Fruit fly (Drosophila melanogaster) whole organism, embryonic: ENCODE results near the gene fusl.

ENCODE experiments used
- CG10147 ChIP-seq: fragments of 200-800 bp; sonication (Bioruptor generic); optimal IDR thresholded peaks from 2 replicates; lab custom pipeline; 2019; ENCODE audit warnings: missing biosample characterization, mild to moderate bottlenecking, missing genetic modification characterization, moderate library complexity
- CG10267 ChIP-seq: fragments of 200-800 bp; sonication (Bioruptor generic); optimal IDR thresholded peaks from 2 replicates; lab custom pipeline; 2018; ENCODE audit warnings: missing biosample characterization, mild to moderate bottlenecking, missing genetic modification characterization, moderate library complexity
- CG12155 ChIP-seq: fragments of 200-800 bp; sonication (Bioruptor generic); optimal IDR thresholded peaks from 3 replicates; lab custom pipeline; 2016; ENCODE audit warnings: missing biosample characterization, missing genetic modification characterization
- CG12659 ChIP-seq: fragments of 200-800 bp; sonication (Bioruptor generic); optimal IDR thresholded peaks from 3 replicates; lab custom pipeline; 2017; ENCODE audit warnings: mild to moderate bottlenecking, missing biosample characterization, missing genetic modification reagents, missing genetic modification characterization
- CG12942 ChIP-seq: fragments of 200-800 bp; sonication (Bioruptor generic); optimal IDR thresholded peaks from 3 replicates; lab custom pipeline; 2016; ENCODE audit warnings: missing biosample characterization, missing genetic modification characterization
- CG13775 ChIP-seq: fragments of 200-800 bp; sonication (Bioruptor generic); optimal IDR thresholded peaks from 3 replicates; lab custom pipeline; 2017; ENCODE audit warnings: missing biosample characterization, mild to moderate bottlenecking, missing genetic modification characterization
- CG13894 ChIP-seq: fragments of 200-800 bp; sonication (Bioruptor generic); optimal IDR thresholded peaks from 3 replicates; lab custom pipeline; 2018; ENCODE audit warnings: missing biosample characterization, mild to moderate bottlenecking, missing genetic modification characterization, moderate library complexity
- CG14050 ChIP-seq: fragments of 200-800 bp; sonication (Bioruptor generic); IDR thresholded peaks from 3 replicates; pipeline ENCODE4 v1.3.6; 2022; ENCODE audit warnings: missing biosample characterization, missing genetic modification characterization
- CG15514 ChIP-seq: fragments of 200-800 bp; sonication (Bioruptor generic); optimal IDR thresholded peaks from 3 replicates; lab custom pipeline; 2017; ENCODE audit warnings: missing biosample characterization, missing genetic modification characterization, mild to moderate bottlenecking, moderate library complexity, missing genetic modification reagents
- CG18011 ChIP-seq: fragments of 200-800 bp; sonication (Bioruptor generic); optimal IDR thresholded peaks from 2 replicates; lab custom pipeline; 2017; ENCODE audit warnings: missing biosample characterization, missing genetic modification characterization, mild to moderate bottlenecking, moderate library complexity, missing genotype
- CG18599 ChIP-seq: fragments of 200-800 bp; sonication (Bioruptor generic); optimal IDR thresholded peaks from 3 replicates; lab custom pipeline; 2017; ENCODE audit warnings: missing biosample characterization, missing genetic modification characterization, mild to moderate bottlenecking, moderate library complexity, missing genetic modification reagents
- CG30403 ChIP-seq: fragments of 200-800 bp; sonication (Bioruptor generic); optimal IDR thresholded peaks from 3 replicates; lab custom pipeline; 2016; ENCODE audit warnings: missing biosample characterization, missing genetic modification characterization
- CG32532 ChIP-seq: fragments of 200-800 bp; sonication (Bioruptor generic); IDR thresholded peaks from 2 replicates; pipeline ENCODE4 v1.3.6; 2022; ENCODE audit warnings: missing biosample characterization, missing genetic modification characterization
- CG5245 ChIP-seq: fragments of 200-800 bp; sonication (Bioruptor generic); optimal IDR thresholded peaks from 3 replicates; lab custom pipeline; 2016; ENCODE audit warnings: missing biosample characterization, missing genetic modification characterization
- CG6813 ChIP-seq: fragments of 200-800 bp; sonication (Bioruptor generic); optimal IDR thresholded peaks from 2 replicates; lab custom pipeline; 2017; ENCODE audit warnings: missing biosample characterization, missing genetic modification characterization, mild to moderate bottlenecking, moderate library complexity, missing genetic modification reagents
- CG8765 ChIP-seq: fragments of 200-800 bp; sonication (Bioruptor generic); IDR thresholded peaks from 2 replicates; pipeline ENCODE4 v1.3.6; 2022; ENCODE audit warnings: missing biosample characterization, missing genetic modification characterization
- CoRest ChIP-seq: fragments of 200-800 bp; sonication (Bioruptor generic); optimal IDR thresholded peaks from 3 replicates; lab custom pipeline; 2018; ENCODE audit warnings: missing biosample characterization, mild to moderate bottlenecking, missing genetic modification characterization, moderate library complexity
- CrebB ChIP-seq: fragments of 200-800 bp; sonication (Bioruptor generic); optimal IDR thresholded peaks from 3 replicates; lab custom pipeline; 2018; ENCODE audit warnings: missing biosample characterization, mild to moderate bottlenecking, missing genetic modification characterization
- Dbx ChIP-seq: fragments of 200-800 bp; sonication (Bioruptor generic); IDR thresholded peaks from 3 replicates; pipeline ENCODE4 v1.3.6; 2022; ENCODE audit warnings: missing biosample characterization, missing genetic modification characterization
- Deaf1 ChIP-seq: fragments of 200-800 bp; optimal IDR thresholded peaks from 3 replicates; lab custom pipeline; 2019; ENCODE audit warnings: missing biosample characterization, mild to moderate bottlenecking, missing genetic modification characterization, moderate library complexity
- Dek ChIP-seq: fragments of 200-800 bp; sonication (Bioruptor generic); optimal IDR thresholded peaks from 3 replicates; lab custom pipeline; 2019; ENCODE audit warnings: missing biosample characterization, mild to moderate bottlenecking, missing genetic modification characterization, moderate library complexity
- Dll ChIP-seq: fragments of 200-800 bp; sonication (Bioruptor generic); IDR thresholded peaks from 4 replicates; pipeline ENCODE4 v1.3.6; 2022; ENCODE audit warnings: missing biosample characterization, missing genetic modification characterization; ENCODE audit not compliant: partially characterized antibody
- ERR ChIP-seq: fragments of 200-800 bp; sonication (Bioruptor generic); optimal IDR thresholded peaks from 2 replicates; lab custom pipeline; 2016; ENCODE audit warnings: missing biosample characterization, missing genetic modification characterization
- Fer2 ChIP-seq: fragments of 200-800 bp; sonication (Bioruptor generic); optimal IDR thresholded peaks from 2 replicates; lab custom pipeline; 2018; ENCODE audit warnings: missing biosample characterization, mild to moderate bottlenecking, missing genetic modification characterization, moderate library complexity
- H2.0 ChIP-seq: fragments of 200-800 bp; sonication (Bioruptor generic); IDR thresholded peaks from 2 replicates; pipeline ENCODE4 v1.3.6; 2022; ENCODE audit warnings: missing biosample characterization, missing genetic modification characterization
- HLH3B ChIP-seq: fragments of 200-800 bp; sonication (Bioruptor generic); IDR thresholded peaks from 2 replicates; pipeline ENCODE4 v1.3.6; 2022; ENCODE audit warnings: missing biosample characterization, missing genetic modification characterization
- Hr39 ChIP-seq: fragments of >200 bp; optimal IDR thresholded peaks from 2 replicates; lab custom pipeline; 2017
- Nf-YB ChIP-seq: fragments of 200-800 bp; sonication (Bioruptor generic); optimal IDR thresholded peaks from 3 replicates; lab custom pipeline; 2019; ENCODE audit warnings: missing biosample characterization, mild to moderate bottlenecking, missing genetic modification characterization, moderate library complexity
- Sin3A ChIP-seq: fragments of >200 bp; optimal IDR thresholded peaks from 2 replicates; lab custom pipeline; 2018
- YL-1 ChIP-seq: fragments of 200-800 bp; sonication (Bioruptor generic); optimal IDR thresholded peaks from 3 replicates; lab custom pipeline; 2017; ENCODE audit warnings: missing biosample characterization, mild to moderate bottlenecking, missing genetic modification characterization
- dmrt11E ChIP-seq: fragments of 200-800 bp; sonication (Bioruptor generic); optimal IDR thresholded peaks from 3 replicates; lab custom pipeline; 2018; ENCODE audit warnings: missing biosample characterization, mild to moderate bottlenecking, missing genetic modification characterization, moderate library complexity
- dmrt99B ChIP-seq: fragments of 200-800 bp; sonication (Bioruptor generic); optimal IDR thresholded peaks from 2 replicates; lab custom pipeline; 2018; ENCODE audit warnings: missing biosample characterization, mild to moderate bottlenecking, missing genetic modification characterization, moderate library complexity
- esg ChIP-seq: fragments of 200-800 bp; sonication (Bioruptor generic); conservative IDR thresholded peaks from 2 replicates; pipeline ENCODE4 v1.3.6; 2022; ENCODE audit warnings: missing biosample characterization, missing genetic modification characterization
- exex ChIP-seq: fragments of 200-800 bp; sonication (Bioruptor generic); optimal IDR thresholded peaks from 4 replicates; lab custom pipeline; 2018; ENCODE audit warnings: missing biosample characterization, mild to moderate bottlenecking, missing genetic modification characterization, moderate library complexity
- gem ChIP-seq: fragments of 200-800 bp; sonication (Bioruptor generic); optimal IDR thresholded peaks from 2 replicates; lab custom pipeline; 2019; ENCODE audit warnings: missing biosample characterization, mild to moderate bottlenecking, missing genetic modification characterization, moderate library complexity
- her ChIP-seq: fragments of 200-800 bp; sonication (Bioruptor generic); optimal IDR thresholded peaks from 2 replicates; lab custom pipeline; 2016; ENCODE audit warnings: missing biosample characterization, missing genetic modification characterization
- ken ChIP-seq: fragments of 200-800 bp; sonication (Bioruptor generic); IDR thresholded peaks from 3 replicates; pipeline ENCODE4 v1.3.6; 2022; ENCODE audit warnings: missing biosample characterization, missing genetic modification characterization
- klu ChIP-seq: fragments of 200-800 bp; sonication (Bioruptor generic); IDR thresholded peaks from 2 replicates; pipeline ENCODE4 v1.3.6; 2022; ENCODE audit warnings: missing biosample characterization, missing genetic modification characterization
- lilli ChIP-seq: fragments of 200-800 bp; sonication (Bioruptor generic); optimal IDR thresholded peaks from 3 replicates; lab custom pipeline; 2016; ENCODE audit warnings: missing biosample characterization, missing genetic modification characterization
- lov ChIP-seq, 2 experiments: fragments of 200-800 bp in 1 of 2; fragments of >200 bp in 1 of 2; sonication (Bioruptor generic) in 1 of 2; IDR thresholded peaks in 1 of 2; optimal IDR thresholded peaks in 1 of 2; 2 replicates in 1 of 2; 3 replicates in 1 of 2; pipeline versions ENCODE4 v1.3.6 to Lab custom; 2017 to 2022; ENCODE audit warnings: missing biosample characterization in 1 of 2, missing genetic modification characterization in 1 of 2
- luna ChIP-seq: fragments of 200-800 bp; sonication (Bioruptor generic); optimal IDR thresholded peaks from 2 replicates; lab custom pipeline; 2016; ENCODE audit warnings: missing biosample characterization, missing genetic modification characterization
- pho ChIP-seq: fragments of 200-800 bp; sonication (Bioruptor generic); optimal IDR thresholded peaks from 2 replicates; lab custom pipeline; 2016; ENCODE audit warnings: missing biosample characterization, missing genetic modification characterization
- phol ChIP-seq: fragments of 200-800 bp; sonication (Bioruptor generic); optimal IDR thresholded peaks from 3 replicates; lab custom pipeline; 2018; ENCODE audit warnings: missing biosample characterization, mild to moderate bottlenecking, missing genetic modification characterization, moderate library complexity
- ranshi ChIP-seq: fragments of 200-800 bp; sonication (Bioruptor generic); IDR thresholded peaks from 2 replicates; pipeline ENCODE4 v1.3.6; 2022; ENCODE audit warnings: missing biosample characterization, missing genetic modification characterization
- schlank ChIP-seq: fragments of 200-800 bp; sonication (Bioruptor generic); optimal IDR thresholded peaks from 2 replicates; lab custom pipeline; 2018; ENCODE audit warnings: missing biosample characterization, mild to moderate bottlenecking, missing genetic modification characterization
- unc-4 ChIP-seq: fragments of 200-800 bp; sonication (Bioruptor generic); IDR thresholded peaks from 2 replicates; pipeline ENCODE4 v1.3.6; 2022; ENCODE audit warnings: missing biosample characterization, missing genetic modification characterization; ENCODE audit not compliant: partially characterized antibody
- unpg ChIP-seq: fragments of 200-800 bp; sonication (Bioruptor generic); optimal IDR thresholded peaks from 3 replicates; lab custom pipeline; 2018; ENCODE audit warnings: missing biosample characterization, mild to moderate bottlenecking, missing genetic modification characterization, moderate library complexity
- zf30C ChIP-seq: fragments of 200-800 bp; sonication (Bioruptor generic); optimal IDR thresholded peaks from 3 replicates; lab custom pipeline; 2018; ENCODE audit warnings: missing biosample characterization, mild to moderate bottlenecking, missing genetic modification characterization

The fusl gene

dm6 chr2L:5326414-5327265, 11.2 kb downstream of the fusl start, which contains the start of the genes Ncoa6 and cype (continued):
- peak; percentile 29 for TF ChIP-seq Dek (tag; lab: Kevin White, UChicago)
- TF ChIP-seq schlank (tag; lab: Kevin White, UChicago), result peak; percentile 9
- no peak for TF ChIP-seq ERR (GFP tag; lab: Kevin White, UChicago)
- peak; percentile 45 for TF ChIP-seq lilli
- TF ChIP-seq CG32532 (GFP tag; lab: Robert Waterston, UW), result peak; percentile 69
- TF ChIP-seq dmrt99B, result peak; percentile 47
- no peak for TF ChIP-seq CG14050 (GFP tag; lab: Robert Waterston, UW)
- peak; percentile 100 for TF ChIP-seq phol (tag; lab: Kevin White, UChicago)
- peak; percentile 65 for TF ChIP-seq CG13775 (GFP tag; lab: Kevin White, UChicago)
- TF ChIP-seq CG13894, result peak; percentile 59
- TF ChIP-seq CrebB (tag; lab: Kevin White, UChicago), result no peak
- peak; percentile 54; the same call in 1 of the 2 replicates for TF ChIP-seq ranshi
- peak; percentile 48 for TF ChIP-seq CG12155 (GFP tag; lab: Kevin White, UChicago)
- TF ChIP-seq pho (GFP tag; lab: Kevin White, UChicago), result no peak
- peak; percentile 57; the same call in 2 of the 3 replicates for TF ChIP-seq ken
- TF ChIP-seq CG12942 (GFP tag; lab: Kevin White, UChicago), result peak; percentile 13
- peak; percentile 88 for TF ChIP-seq Dll (GFP tag; lab: Robert Waterston, UW)
- TF ChIP-seq Fer2 (tag; lab: Kevin White, UChicago), result peak; percentile 48
- TF ChIP-seq CG18599 (GFP tag; lab: Kevin White, UChicago), result peak; percentile 49
- TF ChIP-seq YL-1 (GFP tag; lab: Kevin White, UChicago), result peak; percentile 48
- peak; percentile 27 for TF ChIP-seq Deaf1 (tag; lab: Kevin White, UChicago)
- TF ChIP-seq luna (GFP tag; lab: Kevin White, UChicago), result no peak
- no peak for TF ChIP-seq CG18011
- 0 out of 2 replicates have a peak, but pooled peaks have one; percentile 27 for TF ChIP-seq klu (GFP tag; lab: Robert Waterston, UW)
- peak; percentile 75 for TF ChIP-seq gem (tag; lab: Kevin White, UChicago)
- TF ChIP-seq CG10267 (tag; lab: Kevin White, UChicago), result peak; percentile 58
- TF ChIP-seq HLH3B (GFP tag; lab: Robert Waterston, UW), result no peak
- TF ChIP-seq CG10147, result no peak
- no peak for TF ChIP-seq exex
- TF ChIP-seq unpg (GFP tag; lab: Kevin White, UChicago), result peak; percentile 38
- peak; percentile 34 for TF ChIP-seq Nf-YB (GFP tag; lab: Kevin White, UChicago)
- no peak for TF ChIP-seq CG6813 (GFP tag; lab: Kevin White, UChicago)
- peak; percentile 92 for TF ChIP-seq CG8765 (GFP tag; lab: Robert Waterston, UW)
- TF ChIP-seq lov (optimal IDR thresholded peaks at IDR 0.05; lab: Kevin White, UChicago), result no peak
- TF ChIP-seq lov (GFP tag; IDR thresholded peaks at IDR 0.05; lab: Robert Waterston, UW), result no peak
- peak; percentile 52 for TF ChIP-seq dmrt11E (tag; lab: Kevin White, UChicago)
- peak; percentile 12 for TF ChIP-seq her (GFP tag; lab: Kevin White, UChicago)
- peak; percentile 84 for TF ChIP-seq CG12659 (GFP tag; lab: Kevin White, UChicago)
- TF ChIP-seq Sin3A (lab: Kevin White, UChicago), result peak; percentile 8
- TF ChIP-seq Dbx (GFP tag; lab: Robert Waterston, UW), result 0 out of 3 replicates have a peak, but pooled peaks have one; percentile 36
- TF ChIP-seq CG15514, result peak; percentile 55
- TF ChIP-seq CG5245 (GFP tag; lab: Kevin White, UChicago), result no peak
- peak; percentile 54 for TF ChIP-seq CG30403
- peak; percentile 81 for TF ChIP-seq unc-4 (GFP tag; lab: Robert Waterston, UW)
- peak; percentile 69 for TF ChIP-seq CoRest (tag; lab: Kevin White, UChicago)
- no peak for TF ChIP-seq Hr39 (lab: Kevin White, UChicago)
- TF ChIP-seq zf30C (GFP tag; lab: Kevin White, UChicago), result no peak
- TF ChIP-seq esg (GFP tag; lab: Robert Waterston, UW), result peak; percentile 41; the same call in 1 of the 2 replicates
- TF ChIP-seq H2.0 (GFP tag; lab: Robert Waterston, UW), result no peak
